Fruit fly (Drosophila melanogaster) whole organism, prepupa: Measurements from ENCODE around the gene CG9312.
A peak's percentile ranks its signal among the peaks of the same experiment; 100 is the strongest.

Experiments
- Blimp-1 ChIP-seq: fragments of 200-800 bp; sonication (Bioruptor generic); optimal IDR thresholded peaks from 3 replicates; lab custom pipeline; 2017; ENCODE audit warnings: missing biosample characterization, missing genetic modification characterization, mild to moderate bottlenecking, moderate library complexity, missing genetic modification reagents
- CG10669 ChIP-seq: fragments of 200-800 bp; sonication (Bioruptor generic); optimal IDR thresholded peaks from 3 replicates; lab custom pipeline; 2018; ENCODE audit warnings: missing biosample characterization, mild to moderate bottlenecking, missing genetic modification characterization, moderate library complexity
- CG11294 ChIP-seq: fragments of 200-800 bp; sonication (Bioruptor generic); IDR thresholded peaks from 2 replicates; pipeline ENCODE4 v1.3.6; 2022; ENCODE audit warnings: missing biosample characterization, missing genetic modification characterization
- CG11902 ChIP-seq: fragments of 200-800 bp; sonication (Bioruptor generic); optimal IDR thresholded peaks from 3 replicates; lab custom pipeline; 2016; ENCODE audit warnings: missing biosample characterization, missing genetic modification characterization
- CG15336 ChIP-seq: fragments of 200-800 bp; sonication (Bioruptor generic); IDR thresholded peaks from 2 replicates; pipeline ENCODE4 v1.3.6; 2022; ENCODE audit warnings: missing biosample characterization, missing genetic modification characterization
- CG16779 ChIP-seq: fragments of 200-800 bp; sonication (Bioruptor generic); optimal IDR thresholded peaks from 3 replicates; lab custom pipeline; 2017; ENCODE audit warnings: missing biosample characterization, mild to moderate bottlenecking, missing genetic modification characterization
- CG3032 ChIP-seq: fragments of 200-800 bp; optimal IDR thresholded peaks from 2 replicates; lab custom pipeline; 2019; ENCODE audit warnings: missing biosample characterization, mild to moderate bottlenecking, missing genetic modification characterization, moderate library complexity
- CG31627 ChIP-seq: fragments of 200-800 bp; sonication (Bioruptor generic); optimal IDR thresholded peaks from 3 replicates; lab custom pipeline; 2016; ENCODE audit warnings: missing biosample characterization, missing genetic modification characterization
- CG32006 ChIP-seq: fragments of 200-800 bp; sonication (Bioruptor generic); optimal IDR thresholded peaks from 3 replicates; lab custom pipeline; 2017; ENCODE audit warnings: missing biosample characterization, mild to moderate bottlenecking, missing genetic modification characterization
- CG34406 ChIP-seq: fragments of 200-800 bp; sonication (Bioruptor generic); optimal IDR thresholded peaks from 3 replicates; lab custom pipeline; 2016; ENCODE audit warnings: missing biosample characterization, missing genetic modification characterization
- CG3919 ChIP-seq: fragments of 200-800 bp; sonication (Bioruptor generic); optimal IDR thresholded peaks from 3 replicates; lab custom pipeline; 2016; ENCODE audit warnings: missing biosample characterization, missing genetic modification characterization
- CG4318 ChIP-seq: fragments of 200-800 bp; sonication (Bioruptor generic); optimal IDR thresholded peaks from 3 replicates; lab custom pipeline; 2017; ENCODE audit warnings: missing biosample characterization, mild to moderate bottlenecking, missing genetic modification characterization
- CG6276 ChIP-seq: fragments of 200-800 bp; sonication (Bioruptor generic); optimal IDR thresholded peaks from 2 replicates; lab custom pipeline; 2017; ENCODE audit warnings: missing biosample characterization, mild to moderate bottlenecking, missing genetic modification characterization
- CG6792 ChIP-seq: fragments of 200-800 bp; sonication (Bioruptor generic); optimal IDR thresholded peaks from 3 replicates; lab custom pipeline; 2016; ENCODE audit warnings: missing biosample characterization, missing genetic modification characterization
- CG6854 ChIP-seq: fragments of 200-800 bp; sonication (Bioruptor generic); optimal IDR thresholded peaks from 2 replicates; lab custom pipeline; 2017; ENCODE audit warnings: missing biosample characterization, mild to moderate bottlenecking, missing genetic modification characterization
- CG7368 ChIP-seq: fragments of 200-800 bp; sonication (Bioruptor generic); optimal IDR thresholded peaks from 3 replicates; lab custom pipeline; 2016; ENCODE audit warnings: missing biosample characterization, missing genetic modification characterization
- CG8319 ChIP-seq: fragments of 200-800 bp; sonication (Bioruptor generic); optimal IDR thresholded peaks from 3 replicates; lab custom pipeline; 2016; ENCODE audit warnings: missing biosample characterization, missing genetic modification characterization
- CG8632 ChIP-seq: fragments of 200-800 bp; sonication (Bioruptor generic); optimal IDR thresholded peaks from 3 replicates; lab custom pipeline; 2016; ENCODE audit warnings: missing biosample characterization, missing genetic modification characterization
- CG9139 ChIP-seq: fragments of 200-800 bp; sonication (Bioruptor generic); optimal IDR thresholded peaks from 3 replicates; lab custom pipeline; 2017; ENCODE audit warnings: missing biosample characterization, mild to moderate bottlenecking, missing genetic modification characterization
- Eip78C ChIP-seq: fragments of 200-800 bp; sonication (Bioruptor generic); peaks from one replicate; lab custom pipeline; 2016; ENCODE audit warnings: missing biosample characterization, missing genetic modification characterization
- Eip93F ChIP-seq: fragments of 200-800 bp; sonication (Bioruptor generic); optimal IDR thresholded peaks from 2 replicates; lab custom pipeline; 2016; ENCODE audit warnings: missing biosample characterization, mild to moderate bottlenecking, missing genetic modification characterization
- Ets21C ChIP-seq: fragments of 200-800 bp; sonication (Bioruptor generic); optimal IDR thresholded peaks from 3 replicates; lab custom pipeline; 2016; ENCODE audit warnings: missing biosample characterization, missing genetic modification characterization
- Ets96B ChIP-seq: fragments of 200-800 bp; optimal IDR thresholded peaks from 2 replicates; lab custom pipeline; 2019; ENCODE audit warnings: missing biosample characterization, mild to moderate bottlenecking, missing genetic modification characterization, moderate library complexity
- Gug ChIP-seq: fragments of 200-800 bp; sonication (Bioruptor generic); IDR thresholded peaks from 2 replicates; pipeline ENCODE4 v1.3.6; 2022; ENCODE audit warnings: missing biosample characterization, missing genetic modification characterization
- Hr38 ChIP-seq: sonication (Bioruptor generic); optimal IDR thresholded peaks from 2 replicates; lab custom pipeline; 2016; ENCODE audit warnings: missing biosample characterization, missing genetic modification characterization
- Hr39 ChIP-seq: fragments of 200-800 bp; sonication (Bioruptor generic); optimal IDR thresholded peaks from 2 replicates; lab custom pipeline; 2016; ENCODE audit warnings: missing biosample characterization, missing genetic modification characterization
- Hr4 ChIP-seq: fragments of 200-800 bp; sonication (Bioruptor generic); optimal IDR thresholded peaks from 3 replicates; lab custom pipeline; 2016; ENCODE audit warnings: missing biosample characterization, missing genetic modification characterization
- Met ChIP-seq: fragments of 200-800 bp; sonication (Bioruptor generic); optimal IDR thresholded peaks from 3 replicates; lab custom pipeline; 2016; ENCODE audit warnings: missing biosample characterization, missing genetic modification characterization
- OdsH ChIP-seq: fragments of 200-800 bp; sonication (Bioruptor generic); optimal IDR thresholded peaks from 3 replicates; lab custom pipeline; 2016; ENCODE audit warnings: missing biosample characterization, missing genetic modification characterization
- Smox ChIP-seq: fragments of 200-800 bp; sonication (Bioruptor generic); optimal IDR thresholded peaks from 3 replicates; lab custom pipeline; 2016; ENCODE audit warnings: missing biosample characterization, missing genetic modification characterization
- Sox102F ChIP-seq: fragments of 200-800 bp; sonication (Bioruptor generic); optimal IDR thresholded peaks from 2 replicates; lab custom pipeline; 2016; ENCODE audit warnings: missing biosample characterization, mild to moderate bottlenecking, missing genetic modification characterization
- Sox15 ChIP-seq: fragments of 200-800 bp; sonication (Bioruptor generic); optimal IDR thresholded peaks from 3 replicates; lab custom pipeline; 2016; ENCODE audit warnings: missing biosample characterization, missing genetic modification characterization
- acj6 ChIP-seq: fragments of 200-800 bp; sonication (Bioruptor generic); optimal IDR thresholded peaks from 3 replicates; lab custom pipeline; 2016; ENCODE audit warnings: missing biosample characterization, missing genetic modification characterization
- cyc ChIP-seq: fragments of 200-800 bp; sonication (Bioruptor generic); optimal IDR thresholded peaks from 3 replicates; lab custom pipeline; 2016; ENCODE audit warnings: missing biosample characterization, missing genetic modification characterization
- dsx ChIP-seq: fragments of 200-800 bp; optimal IDR thresholded peaks from 3 replicates; lab custom pipeline; 2019; ENCODE audit warnings: missing biosample characterization, mild to moderate bottlenecking, missing genetic modification characterization, moderate library complexity; ENCODE audit not compliant: poor library complexity, severe bottlenecking
- eg ChIP-seq: fragments of 200-800 bp; sonication (Bioruptor generic); IDR thresholded peaks from 3 replicates; pipeline ENCODE4 v1.3.6; 2022; ENCODE audit warnings: missing biosample characterization, missing genetic modification characterization
- esn ChIP-seq: fragments of 200-800 bp; sonication (Bioruptor generic); optimal IDR thresholded peaks from 2 replicates; lab custom pipeline; 2016; ENCODE audit warnings: missing biosample characterization, mild to moderate bottlenecking, missing genetic modification characterization, moderate library complexity
- fd59A ChIP-seq: fragments of 200-800 bp; sonication (Bioruptor generic); optimal IDR thresholded peaks from 2 replicates; lab custom pipeline; 2017; ENCODE audit warnings: missing biosample characterization, mild to moderate bottlenecking, missing genetic modification characterization, missing genetic modification reagents
- net ChIP-seq: fragments of 200-800 bp; sonication (Bioruptor generic); optimal IDR thresholded peaks from 3 replicates; lab custom pipeline; 2016; ENCODE audit warnings: missing biosample characterization, missing genetic modification characterization
- pdm3 ChIP-seq: fragments of 200-800 bp; sonication (Bioruptor generic); optimal IDR thresholded peaks from 3 replicates; lab custom pipeline; 2016; ENCODE audit warnings: missing biosample characterization, missing genetic modification characterization
- salr ChIP-seq, 2 experiments: fragments of 200-800 bp; sonication (Bioruptor generic); optimal IDR thresholded peaks; 3 replicates each; lab custom pipeline; 2016 to 2018; ENCODE audit warnings: missing biosample characterization in 2 of 2, missing genetic modification characterization in 2 of 2, mild to moderate bottlenecking in 1 of 2
- spab ChIP-seq: fragments of 200-800 bp; sonication (Bioruptor generic); optimal IDR thresholded peaks from 2 replicates; lab custom pipeline; 2017; ENCODE audit warnings: missing biosample characterization, mild to moderate bottlenecking, missing genetic modification characterization, missing genetic modification reagents
- ss ChIP-seq, 2 experiments: fragments of 200-800 bp; sonication (Bioruptor generic); optimal IDR thresholded peaks; 2 replicates in 1 of 2; 3 replicates in 1 of 2; lab custom pipeline; 2017 to 2018; ENCODE audit warnings: mild to moderate bottlenecking in 2 of 2, missing biosample characterization in 2 of 2, missing genetic modification characterization in 2 of 2, moderate library complexity in 1 of 2
- svp ChIP-seq: fragments of 200-800 bp; sonication (Bioruptor generic); peaks from one replicate; lab custom pipeline; 2016; ENCODE audit warnings: missing biosample characterization, missing genetic modification characterization
- topi ChIP-seq: fragments of 200-800 bp; sonication (Bioruptor generic); optimal IDR thresholded peaks from 3 replicates; lab custom pipeline; 2016; ENCODE audit warnings: missing biosample characterization, missing genetic modification characterization
- vri ChIP-seq: fragments of 200-800 bp; sonication (Bioruptor generic); optimal IDR thresholded peaks from 3 replicates; lab custom pipeline; 2016; ENCODE audit warnings: missing biosample characterization, mild to moderate bottlenecking, missing genetic modification characterization

CG9312 gene

dm6 chr3R:13815566-13816374 lies 50.2 kb downstream of the CG9312 start:
- TF ChIP-seq CG32006 (GFP tag; lab: Kevin White, UChicago), result peak; percentile 65
- peak; percentile 6 for TF ChIP-seq acj6 (GFP tag; lab: Kevin White, UChicago)
- no peak for TF ChIP-seq vri (GFP tag; lab: Kevin White, UChicago)
- no peak for TF ChIP-seq CG3032 (tag; lab: Kevin White, UChicago)
- peak; percentile 72 for TF ChIP-seq svp (GFP tag; lab: Kevin White, UChicago)
- peak; percentile 32 for TF ChIP-seq Met
- TF ChIP-seq Smox (GFP tag; lab: Kevin White, UChicago), result peak; percentile 4
- TF ChIP-seq CG34406, result peak; percentile 0
- TF ChIP-seq Eip78C, result peak; percentile 59
- peak; percentile 4 for TF ChIP-seq CG4318 (GFP tag; lab: Kevin White, UChicago)
- peak; percentile 7 for TF ChIP-seq OdsH
- TF ChIP-seq Hr4 (GFP tag; lab: Kevin White, UChicago), result peak; percentile 20
- TF ChIP-seq CG3919 (GFP tag; lab: Kevin White, UChicago), result no peak
- TF ChIP-seq Gug (GFP tag; lab: Robert Waterston, UW), result no peak
- TF ChIP-seq Blimp-1 (GFP tag; lab: Kevin White, UChicago), result peak; percentile 90
- TF ChIP-seq CG31627 (GFP tag; lab: Kevin White, UChicago), result peak; percentile 5

- TF ChIP-seq eg (GFP tag; lab: Robert Waterston, UW) (peak; percentile 73), CG9139 (GFP tag; lab: Kevin White, UChicago) (no peak), CG6276 (GFP tag; lab: Kevin White, UChicago) (peak; percentile 4), CG11902 (GFP tag; lab: Kevin White, UChicago) (no peak), CG3919 (GFP tag; lab: Kevin White, UChicago) (peak; percentile 21), pdm3 (GFP tag; lab: Kevin White, UChicago) (peak; percentile 41), CG31627 (GFP tag; lab: Kevin White, UChicago) (no peak), svp (GFP tag; lab: Kevin White, UChicago) (peak; percentile 29), Smox (GFP tag; lab: Kevin White, UChicago) (peak; percentile 32), vri (GFP tag; lab: Kevin White, UChicago) (peak; percentile 17), Gug (GFP tag; lab: Robert Waterston, UW) (no peak), CG8319 (GFP tag; lab: Kevin White, UChicago) (peak; percentile 0), topi (no peak), Hr39 (GFP tag; lab: Kevin White, UChicago) (no peak), CG6792 (GFP tag; lab: Kevin White, UChicago) (peak; percentile 18), Eip93F (GFP tag; lab: Kevin White, UChicago) (no peak), fd59A (GFP tag; lab: Kevin White, UChicago) (no peak), CG11294 (no peak), CG15336 (GFP tag; lab: Robert Waterston, UW) (no peak; the same call in 1 of the 2 replicates), Ets96B (peak; percentile 3), OdsH (no peak), Sox15 (GFP tag; lab: Kevin White, UChicago) (no peak), CG6854 (GFP tag; lab: Kevin White, UChicago) (peak; percentile 93), CG16779 (no peak), spab (GFP tag; lab: Kevin White, UChicago) (peak; percentile 8), Sox102F (GFP tag; lab: Kevin White, UChicago) (peak; percentile 53), acj6 (GFP tag; lab: Kevin White, UChicago) (no peak), net (GFP tag; lab: Kevin White, UChicago) (peak; percentile 60), Eip78C (peak; percentile 82), cyc (GFP tag; lab: Kevin White, UChicago) (peak; percentile 3), CG10669 (GFP tag; lab: Kevin White, UChicago) (peak; percentile 18), CG3032 (tag; lab: Kevin White, UChicago) (peak; percentile 13), salr (GFP tag; optimal IDR thresholded peaks at IDR 0.05; lab: Kevin White, UChicago) (no peak), dsx (GFP tag; lab: Kevin White, UChicago) (peak; percentile 4), Hr4 (GFP tag; lab: Kevin White, UChicago) (no peak), CG32006 (GFP tag; lab: Kevin White, UChicago) (no peak), Met (peak; percentile 12), CG7368 (GFP tag; lab: Kevin White, UChicago) (no peak), ss (GFP tag; optimal IDR thresholded peaks at IDR 0.05; lab: Kevin White, UChicago) (peak in 1 of 2 experiments; percentile 70), Ets21C (GFP tag; lab: Kevin White, UChicago) (no peak), esn (no peak), Hr38 (no peak), CG8632 (GFP tag; lab: Kevin White, UChicago) (peak; percentile 43), CG4318 (GFP tag; lab: Kevin White, UChicago) (no peak)
Observed at dm6 chr3R:13816375-13816711, 50.8 kb downstream of the CG9312 start.
